Fruit fly (Drosophila melanogaster) whole organism, embryonic: ENCODE measurements around the gene CG16812.
"Not testable (repeated sequence)": the region's sequence is repeated elsewhere in the genome, so short reads cannot be mapped to it uniquely, and the experiment has no call there.

ENCODE experiments used
- CG11085 ChIP-seq: fragments of 200-800 bp; sonication (Bioruptor generic); IDR thresholded peaks from 2 replicates; pipeline ENCODE4 v1.3.6; 2022; ENCODE audit warnings: missing biosample characterization, missing genetic modification characterization
- CG13296 ChIP-seq: fragments of 200-800 bp; sonication (Bioruptor generic); optimal IDR thresholded peaks from 3 replicates; lab custom pipeline; 2018; ENCODE audit warnings: missing biosample characterization, mild to moderate bottlenecking, missing genetic modification characterization
- CG13424 ChIP-seq: fragments of 200-800 bp; sonication (Bioruptor generic); optimal IDR thresholded peaks from 2 replicates; lab custom pipeline; 2019; ENCODE audit warnings: missing biosample characterization, mild to moderate bottlenecking, missing genetic modification characterization, moderate library complexity
- CG13894 ChIP-seq: fragments of 200-800 bp; sonication (Bioruptor generic); optimal IDR thresholded peaks from 3 replicates; lab custom pipeline; 2018; ENCODE audit warnings: missing biosample characterization, mild to moderate bottlenecking, missing genetic modification characterization, moderate library complexity
- CG14860 ChIP-seq: fragments of 200-800 bp; sonication (Bioruptor generic); IDR thresholded peaks from 3 replicates; pipeline ENCODE4 v1.3.6; 2022; ENCODE audit warnings: missing biosample characterization, missing genetic modification characterization; ENCODE audit not compliant: partially characterized antibody
- CG15514 ChIP-seq: fragments of 200-800 bp; sonication (Bioruptor generic); optimal IDR thresholded peaks from 3 replicates; lab custom pipeline; 2017; ENCODE audit warnings: missing biosample characterization, missing genetic modification characterization, mild to moderate bottlenecking, moderate library complexity, missing genetic modification reagents
- CG16779 ChIP-seq: fragments of 200-800 bp; sonication (Bioruptor generic); IDR thresholded peaks from 2 replicates; pipeline ENCODE4 v1.3.6; 2022; ENCODE audit warnings: missing biosample characterization, missing genetic modification characterization
- CG16813 ChIP-seq: fragments of 200-800 bp; sonication (Bioruptor generic); IDR thresholded peaks from 3 replicates; pipeline ENCODE4 v1.3.6; 2022; ENCODE audit warnings: missing biosample characterization, missing genetic modification characterization; ENCODE audit not compliant: partially characterized antibody
- CG1792 ChIP-seq: fragments of 200-800 bp; sonication (Bioruptor generic); optimal IDR thresholded peaks from 2 replicates; lab custom pipeline; 2016; ENCODE audit warnings: missing biosample characterization, missing genetic modification characterization
- CG2120 ChIP-seq: fragments of 200-800 bp; sonication (Bioruptor generic); optimal IDR thresholded peaks from 3 replicates; lab custom pipeline; 2016; ENCODE audit warnings: missing biosample characterization, missing genetic modification characterization
- CG2875 ChIP-seq: fragments of 200-800 bp; sonication (Bioruptor generic); optimal IDR thresholded peaks from 2 replicates; lab custom pipeline; 2017; ENCODE audit warnings: missing biosample characterization, mild to moderate bottlenecking, missing genetic modification characterization, missing genetic modification reagents
- CG3847 ChIP-seq: fragments of 200-800 bp; sonication (Bioruptor generic); IDR thresholded peaks from 2 replicates; pipeline ENCODE4 v1.3.6; 2022; ENCODE audit warnings: missing biosample characterization, missing genetic modification characterization
- CG42726 ChIP-seq: fragments of 200-800 bp; sonication (Bioruptor generic); IDR thresholded peaks from 2 replicates; pipeline ENCODE4 v1.3.6; 2022; ENCODE audit warnings: missing biosample characterization, missing genetic modification characterization; ENCODE audit not compliant: partially characterized antibody
- CG5245 ChIP-seq: fragments of 200-800 bp; sonication (Bioruptor generic); optimal IDR thresholded peaks from 3 replicates; lab custom pipeline; 2016; ENCODE audit warnings: missing biosample characterization, missing genetic modification characterization
- CG6689 ChIP-seq: fragments of 200-800 bp; sonication (Bioruptor generic); IDR thresholded peaks from 2 replicates; pipeline ENCODE4 v1.3.6; 2022; ENCODE audit warnings: missing biosample characterization, missing genetic modification characterization
- CG6791 ChIP-seq: fragments of 200-800 bp; sonication (Bioruptor generic); IDR thresholded peaks from 3 replicates; pipeline ENCODE4 v1.3.6; 2022; ENCODE audit warnings: missing biosample characterization, missing genetic modification characterization; ENCODE audit not compliant: partially characterized antibody
- CG7839 ChIP-seq: fragments of 200-800 bp; sonication (Bioruptor generic); optimal IDR thresholded peaks from 3 replicates; lab custom pipeline; 2018; ENCODE audit warnings: missing biosample characterization, mild to moderate bottlenecking, missing genetic modification characterization, moderate library complexity
- CG9727 ChIP-seq: fragments of 200-800 bp; sonication (Bioruptor generic); optimal IDR thresholded peaks from 3 replicates; lab custom pipeline; 2017; ENCODE audit warnings: missing biosample characterization, mild to moderate bottlenecking, missing genetic modification characterization
- Dad ChIP-seq: fragments of 200-800 bp; sonication (Bioruptor generic); optimal IDR thresholded peaks from 3 replicates; lab custom pipeline; 2016; ENCODE audit warnings: missing biosample characterization, missing genetic modification characterization
- Dbx ChIP-seq: fragments of 200-800 bp; sonication (Bioruptor generic); IDR thresholded peaks from 3 replicates; pipeline ENCODE4 v1.3.6; 2022; ENCODE audit warnings: missing biosample characterization, missing genetic modification characterization
- E2f2 ChIP-seq: fragments of 200-800 bp; sonication (Bioruptor generic); IDR thresholded peaks from 2 replicates; pipeline ENCODE4 v1.3.6; 2022; ENCODE audit warnings: missing biosample characterization, missing genetic modification characterization
- Fer2 ChIP-seq: fragments of 200-800 bp; sonication (Bioruptor generic); optimal IDR thresholded peaks from 2 replicates; lab custom pipeline; 2018; ENCODE audit warnings: missing biosample characterization, mild to moderate bottlenecking, missing genetic modification characterization, moderate library complexity
- H2.0 ChIP-seq: fragments of 200-800 bp; sonication (Bioruptor generic); IDR thresholded peaks from 2 replicates; pipeline ENCODE4 v1.3.6; 2022; ENCODE audit warnings: missing biosample characterization, missing genetic modification characterization
- HLH4C ChIP-seq: fragments of 200-800 bp; sonication (Bioruptor generic); IDR thresholded peaks from 3 replicates; pipeline ENCODE4 v1.3.6; 2022; ENCODE audit warnings: missing biosample characterization, missing genetic modification characterization; ENCODE audit not compliant: partially characterized antibody
- Hr51 ChIP-seq, 2 experiments: fragments of 200-800 bp; sonication (Bioruptor generic); optimal IDR thresholded peaks; 2 replicates in 1 of 2; 3 replicates in 1 of 2; lab custom pipeline; 2016 to 2018; ENCODE audit warnings: missing biosample characterization in 2 of 2, missing genetic modification characterization in 2 of 2, mild to moderate bottlenecking in 1 of 2, moderate library complexity in 1 of 2
- Max ChIP-seq: fragments of 200-800 bp; sonication (Bioruptor generic); optimal IDR thresholded peaks from 2 replicates; lab custom pipeline; 2016; ENCODE audit warnings: missing biosample characterization, mild to moderate bottlenecking, missing genetic modification characterization
- Mes4 ChIP-seq: fragments of 200-800 bp; sonication (Bioruptor generic); optimal IDR thresholded peaks from 2 replicates; lab custom pipeline; 2016; ENCODE audit warnings: missing biosample characterization, missing genetic modification characterization
- NC2β ChIP-seq: fragments of 200-800 bp; sonication (Bioruptor generic); optimal IDR thresholded peaks from 2 replicates; lab custom pipeline; 2016; ENCODE audit warnings: missing biosample characterization, missing genetic modification characterization
- Pdp1 ChIP-seq, 2 experiments: fragments of 200-800 bp; sonication (Bioruptor generic); optimal IDR thresholded peaks; 3 replicates each; lab custom pipeline; 2016; ENCODE audit warnings: missing biosample characterization in 2 of 2, missing genetic modification characterization in 2 of 2, mild to moderate bottlenecking in 1 of 2, moderate library complexity in 1 of 2
- Rfx ChIP-seq: fragments of 200-800 bp; sonication (Bioruptor generic); IDR thresholded peaks from 2 replicates; pipeline ENCODE4 v1.3.6; 2022; ENCODE audit warnings: missing biosample characterization, missing genetic modification characterization
- Scr ChIP-seq: fragments of 200-800 bp; sonication (Bioruptor generic); IDR thresholded peaks from 2 replicates; pipeline ENCODE4 v1.3.6; 2022; ENCODE audit warnings: missing biosample characterization, missing genetic modification characterization; ENCODE audit not compliant: partially characterized antibody
- Sry-δ ChIP-seq: fragments of 200-800 bp; sonication (Bioruptor generic); optimal IDR thresholded peaks from 2 replicates; lab custom pipeline; 2016; ENCODE audit warnings: missing biosample characterization, missing genetic modification characterization
- Xrp1 ChIP-seq: fragments of 200-800 bp; sonication (Bioruptor generic); IDR thresholded peaks from 2 replicates; pipeline ENCODE4 v1.3.6; 2022; ENCODE audit warnings: missing biosample characterization, missing genetic modification characterization
- ci ChIP-seq: fragments of 200-800 bp; sonication (Bioruptor generic); IDR thresholded peaks from 3 replicates; pipeline ENCODE4 v1.3.6; 2022; ENCODE audit warnings: missing biosample characterization, missing genetic modification characterization
- dati ChIP-seq: fragments of 200-800 bp; sonication (Bioruptor generic); IDR thresholded peaks from 2 replicates; pipeline ENCODE4 v1.3.6; 2022; ENCODE audit warnings: missing biosample characterization, missing genetic modification characterization
- ewg ChIP-seq: fragments of 200-800 bp; sonication (Bioruptor generic); optimal IDR thresholded peaks from 3 replicates; lab custom pipeline; 2017; ENCODE audit warnings: mild to moderate bottlenecking, missing biosample characterization, missing genetic modification reagents, missing genetic modification characterization
- ftz-f1 ChIP-seq: fragments of 200-800 bp; sonication (Bioruptor generic); optimal IDR thresholded peaks from 2 replicates; lab custom pipeline; 2016; ENCODE audit warnings: missing biosample characterization, missing genetic modification characterization
- grau ChIP-seq: fragments of 200-800 bp; optimal IDR thresholded peaks from 3 replicates; lab custom pipeline; 2019; ENCODE audit warnings: missing biosample characterization, mild to moderate bottlenecking, missing genetic modification characterization, moderate library complexity
- gsb ChIP-seq: fragments of 200-800 bp; sonication (Bioruptor generic); IDR thresholded peaks from 2 replicates; pipeline ENCODE4 v1.3.6; 2022; ENCODE audit warnings: missing biosample characterization, missing genetic modification characterization
- nmo ChIP-seq: fragments of 200-800 bp; sonication (Bioruptor generic); optimal IDR thresholded peaks from 2 replicates; lab custom pipeline; 2018; ENCODE audit warnings: missing biosample characterization, mild to moderate bottlenecking, missing genetic modification characterization, moderate library complexity
- pan ChIP-seq, 4 experiments: fragments of >200 bp in 3 of 4; fragments of 200-800 bp in 1 of 4; sonication (Bioruptor generic) in 1 of 4; optimal IDR thresholded peaks in 3 of 4; IDR thresholded peaks in 1 of 4; 2 replicates each; pipeline versions ENCODE4 v1.3.6 to Lab custom; 2017 to 2022; ENCODE audit warnings: missing biosample characterization in 2 of 4, missing genetic modification characterization in 2 of 4, mixed read lengths in 1 of 4
- pb ChIP-seq: fragments of 200-800 bp; sonication (Bioruptor generic); optimal IDR thresholded peaks from 3 replicates; lab custom pipeline; 2016; ENCODE audit warnings: missing biosample characterization, missing genetic modification characterization
- pho ChIP-seq: fragments of 200-800 bp; sonication (Bioruptor generic); optimal IDR thresholded peaks from 2 replicates; lab custom pipeline; 2016; ENCODE audit warnings: missing biosample characterization, missing genetic modification characterization
- sens-2 ChIP-seq: fragments of 200-800 bp; sonication (Bioruptor generic); IDR thresholded peaks from 2 replicates; pipeline ENCODE4 v1.3.6; 2022; ENCODE audit warnings: missing biosample characterization, missing genetic modification characterization
- seq ChIP-seq: fragments of 200-800 bp; sonication (Bioruptor generic); IDR thresholded peaks from 2 replicates; pipeline ENCODE4 v1.3.6; 2022; ENCODE audit warnings: missing biosample characterization, missing genetic modification characterization
- tna ChIP-seq: fragments of 200-800 bp; sonication (Bioruptor generic); IDR thresholded peaks from 2 replicates; pipeline ENCODE4 v1.3.6; 2022; ENCODE audit warnings: missing biosample characterization, missing genetic modification characterization; ENCODE audit not compliant: partially characterized antibody
- vfl ChIP-seq: fragments of 200-800 bp; sonication (Bioruptor generic); optimal IDR thresholded peaks from 2 replicates; lab custom pipeline; 2016; ENCODE audit warnings: missing biosample characterization, missing genetic modification characterization

CG16812 gene

DNA sequence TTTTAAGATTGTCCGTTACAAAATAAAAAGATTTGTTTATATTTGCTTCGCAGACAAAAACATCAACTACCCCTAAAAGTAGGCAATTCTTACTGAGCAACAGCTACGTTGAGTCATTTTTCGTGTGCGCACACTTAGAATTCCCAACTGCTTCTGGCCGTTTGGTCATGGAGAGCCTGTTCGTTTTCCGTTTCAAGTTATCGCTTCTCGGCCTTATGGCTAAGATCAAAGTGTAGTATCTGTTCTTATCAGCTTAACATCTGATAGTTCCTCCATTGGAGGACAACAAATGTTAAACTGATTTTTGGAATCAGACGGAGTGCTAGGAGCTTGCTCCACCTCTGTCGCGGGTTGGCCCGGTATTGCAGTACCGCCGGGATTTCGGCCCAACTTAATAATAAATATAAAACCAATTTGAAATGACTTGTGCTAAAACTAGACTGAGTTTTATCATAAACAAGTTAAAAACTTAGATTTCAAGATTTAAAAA is 6.7 kb upstream of the CG16812 start (continued):
- TF ChIP-seq CG2875 (GFP tag; lab: Kevin White, UChicago): peak; percentile 51
- peak; percentile 61; the same call in 1 of the 2 replicates for TF ChIP-seq CG11085 (GFP tag; lab: Robert Waterston, UW)
- peak; percentile 41 for TF ChIP-seq grau (tag; lab: Kevin White, UChicago)
- TF ChIP-seq CG9727 (GFP tag; lab: Kevin White, UChicago): peak; percentile 25
- peak; percentile 72 for TF ChIP-seq Xrp1
- peak; percentile 90 for TF ChIP-seq CG13894 (tag; lab: Kevin White, UChicago)
- peak; percentile 42 for TF ChIP-seq pb (GFP tag; lab: Kevin White, UChicago)
- TF ChIP-seq pan (optimal IDR thresholded peaks at IDR 0.05; lab: Kevin White, UChicago): not testable (repeated sequence)
- TF ChIP-seq pan (GFP tag; optimal IDR thresholded peaks at IDR 0.05 in 1 of 2, IDR thresholded peaks at IDR 0.05 in 1 of 2): peak in 1 of 2 experiments; percentile 73
- peak; percentile 68 for TF ChIP-seq Dad
- 0 out of 3 replicates have a peak, but pooled peaks have one; percentile 63 for TF ChIP-seq CG6791 (GFP tag; lab: Robert Waterston, UW)
- peak; percentile 48 for TF ChIP-seq CG14860 (GFP tag; lab: Robert Waterston, UW)
- TF ChIP-seq Scr (GFP tag; lab: Robert Waterston, UW): peak; percentile 47
- peak; percentile 86 for TF ChIP-seq Dbx
- TF ChIP-seq Fer2 (tag; lab: Kevin White, UChicago): peak; percentile 1
- TF ChIP-seq Sry-δ (GFP tag; lab: Kevin White, UChicago): peak; percentile 29
- TF ChIP-seq tna (GFP tag; lab: Robert Waterston, UW): peak; percentile 55
- TF ChIP-seq CG13424 (tag; lab: Kevin White, UChicago): peak; percentile 1
- 0 out of 2 replicates have a peak, but pooled peaks have one; percentile 25 for TF ChIP-seq H2.0
- TF ChIP-seq CG5245 (GFP tag; lab: Kevin White, UChicago): peak; percentile 37
- TF ChIP-seq seq (GFP tag; lab: Robert Waterston, UW): peak; percentile 46; the same call in 1 of the 2 replicates
- peak; percentile 64 for TF ChIP-seq CG2120
- TF ChIP-seq CG1792 (GFP tag; lab: Kevin White, UChicago): peak; percentile 58
- TF ChIP-seq Max (GFP tag; lab: Kevin White, UChicago): peak; percentile 56
- peak; percentile 25 for TF ChIP-seq CG13296
- peak; percentile 24; the same call in 1 of the 2 replicates for TF ChIP-seq gsb (GFP tag; lab: Robert Waterston, UW)
- peak; percentile 51; the same call in 1 of the 2 replicates for TF ChIP-seq CG16779 (GFP tag; lab: Robert Waterston, UW)
- 0 out of 2 replicates have a peak, but pooled peaks have one; percentile 13 for TF ChIP-seq CG3847 (GFP tag; lab: Robert Waterston, UW)
- TF ChIP-seq Mes4 (GFP tag; lab: Kevin White, UChicago): peak; percentile 58
- peak; percentile 38 for TF ChIP-seq ewg (GFP tag; lab: Kevin White, UChicago)
- TF ChIP-seq dati (GFP tag; lab: Robert Waterston, UW): peak; percentile 31; the same call in 1 of the 2 replicates
- peak; percentile 21 for TF ChIP-seq vfl (GFP tag; lab: Kevin White, UChicago)
- 0 out of 2 replicates have a peak, but pooled peaks have one; percentile 41 for TF ChIP-seq sens-2 (GFP tag; lab: Robert Waterston, UW)
- peak; percentile 28 for TF ChIP-seq CG15514 (GFP tag; lab: Kevin White, UChicago)
- peak in 1 of 2 experiments; percentile 47 for TF ChIP-seq Hr51 (GFP tag; optimal IDR thresholded peaks at IDR 0.05; lab: Kevin White, UChicago)
- peak; percentile 74 for TF ChIP-seq ci (GFP tag; lab: Robert Waterston, UW)
- TF ChIP-seq pho (GFP tag; lab: Kevin White, UChicago): peak; percentile 56
- TF ChIP-seq CG16813: peak; percentile 54; the same call in 2 of the 3 replicates
- peak; percentile 25; the same call in 1 of the 3 replicates for TF ChIP-seq HLH4C (GFP tag; lab: Robert Waterston, UW)
- peak; percentile 69 for TF ChIP-seq NC2β (GFP tag; lab: Kevin White, UChicago)
- peak; percentile 40; the same call in 1 of the 2 replicates for TF ChIP-seq E2f2
- TF ChIP-seq CG42726 (GFP tag; lab: Robert Waterston, UW): peak; percentile 80
- peak; percentile 26; the same call in 1 of the 2 replicates for TF ChIP-seq CG6689 (GFP tag; lab: Robert Waterston, UW)
- peak; percentile 13 for TF ChIP-seq ftz-f1
- peak; percentile 45 for TF ChIP-seq nmo
- peak; percentile 50 to 60 for TF ChIP-seq Pdp1 (GFP tag; optimal IDR thresholded peaks at IDR 0.05; lab: Kevin White, UChicago)
- peak; percentile 56; the same call in 1 of the 2 replicates for TF ChIP-seq Rfx (GFP tag; lab: Robert Waterston, UW)
- peak; percentile 67 for TF ChIP-seq CG7839 (tag; lab: Kevin White, UChicago)
